Fruit fly (Drosophila melanogaster): Measurements from ENCODE around the gene CG4611.

Gene CG4611

dm6 chr3L:5136123-5136522, at the start of gene CG4611, which contains the start of gene CG10674:
CG4611 (plus strand) TSS chr3L:5136376.
CG10674 (minus strand) TSS chr3L:5136292.
- TF ChIP-seq psq (optimal IDR thresholded peaks at IDR 0.05), result no peak
- no peak for TF ChIP-seq Myc (optimal IDR thresholded peaks at IDR 0.05)
- no peak for TF ChIP-seq h (optimal IDR thresholded peaks at IDR 0.05)
- TF ChIP-seq Sin3A (optimal IDR thresholded peaks at IDR 0.05), result no peak
- no peak for TF ChIP-seq insv (optimal IDR thresholded peaks at IDR 0.05)
- TF ChIP-seq ttk (optimal IDR thresholded peaks at IDR 0.05), result no peak

DNA sequence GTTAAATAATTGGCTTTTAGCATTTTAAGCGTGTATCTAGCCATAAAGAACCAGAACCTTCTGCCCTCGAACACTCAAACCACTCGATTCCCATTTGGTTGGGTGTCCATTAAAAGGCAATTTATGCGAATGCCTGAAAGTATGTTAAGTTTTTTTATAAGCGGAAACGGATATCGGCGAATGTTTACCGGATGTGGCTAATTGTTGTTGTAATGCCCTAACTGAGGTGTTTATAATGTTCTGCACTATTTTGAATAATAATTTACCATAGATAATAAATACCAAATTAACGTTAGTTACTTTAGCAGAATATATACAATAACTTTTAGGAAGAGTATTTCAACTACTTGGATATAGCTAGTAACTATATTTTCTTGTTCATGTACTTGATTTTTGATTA, 39.5 kb upstream of the CG4611 start:
- TF ChIP-seq Myc (optimal IDR thresholded peaks at IDR 0.05), result no peak
- no peak for TF ChIP-seq ttk (optimal IDR thresholded peaks at IDR 0.05)
- TF ChIP-seq h (optimal IDR thresholded peaks at IDR 0.05), result no peak
- no peak for TF ChIP-seq insv (optimal IDR thresholded peaks at IDR 0.05)
- TF ChIP-seq psq (optimal IDR thresholded peaks at IDR 0.05), result no peak
- TF ChIP-seq Sin3A (optimal IDR thresholded peaks at IDR 0.05), result no peak

- TF ChIP-seq Myc (optimal IDR thresholded peaks at IDR 0.05), result no peak
Observed at dm6 chr3L:5102050-5102449, 34.1 kb upstream of the CG4611 start.

- TF ChIP-seq Sin3A (optimal IDR thresholded peaks at IDR 0.05), result no peak
- no peak for TF ChIP-seq Myc (optimal IDR thresholded peaks at IDR 0.05)
- no peak for TF ChIP-seq psq (optimal IDR thresholded peaks at IDR 0.05)
- no peak for TF ChIP-seq h (optimal IDR thresholded peaks at IDR 0.05)
- no peak for TF ChIP-seq ttk (optimal IDR thresholded peaks at IDR 0.05)
- TF ChIP-seq insv (optimal IDR thresholded peaks at IDR 0.05), result no peak
Observed at dm6 chr3L:5125202-5125601, 11.0 kb upstream of the CG4611 start.

DNA sequence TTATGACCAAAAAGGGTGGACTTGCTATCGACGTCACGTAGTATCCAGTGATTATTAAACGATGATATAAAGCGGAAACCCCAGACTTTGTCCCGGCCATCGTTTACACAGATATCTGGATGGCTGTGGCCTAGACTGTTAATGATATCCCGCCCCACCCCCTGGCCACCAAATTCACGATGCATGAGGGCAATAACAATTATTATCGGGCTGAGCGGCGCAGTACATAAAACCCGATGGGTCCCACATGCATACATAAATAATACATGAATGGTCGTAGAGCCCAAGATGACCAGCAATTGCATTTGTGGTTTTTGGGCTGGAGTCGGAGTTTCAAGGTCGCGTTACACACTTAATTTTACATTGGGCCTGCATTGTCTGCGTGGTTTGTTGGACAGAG, 8.6 kb upstream of the CG4611 start:
- TF ChIP-seq h (optimal IDR thresholded peaks at IDR 0.05), result no peak
- no peak for TF ChIP-seq Sin3A (optimal IDR thresholded peaks at IDR 0.05)
- no peak for TF ChIP-seq psq (optimal IDR thresholded peaks at IDR 0.05)
- no peak for TF ChIP-seq ttk (optimal IDR thresholded peaks at IDR 0.05)
- no peak for TF ChIP-seq insv (optimal IDR thresholded peaks at IDR 0.05)
- TF ChIP-seq Myc (optimal IDR thresholded peaks at IDR 0.05), result no peak

DNA sequence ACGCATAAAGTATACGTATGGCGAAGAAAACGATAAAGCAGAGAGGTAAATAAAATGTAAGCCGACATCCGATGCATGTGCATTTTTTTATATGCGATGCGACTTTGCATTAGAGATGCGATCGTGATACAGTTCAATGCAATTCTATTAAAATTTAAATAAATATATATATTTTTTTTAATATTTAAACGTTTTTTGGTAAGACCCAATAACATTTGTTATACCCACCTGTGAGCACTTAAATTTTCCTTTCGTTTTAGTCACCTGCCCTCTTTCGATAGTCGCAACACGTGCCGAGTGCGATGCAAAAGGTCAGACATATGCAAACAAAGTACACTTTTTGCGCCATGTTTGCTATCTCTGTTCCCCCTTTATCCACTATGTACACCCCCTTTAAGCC, 8.0 kb upstream of the CG4611 start:
- TF ChIP-seq Myc (optimal IDR thresholded peaks at IDR 0.05) (no peak), psq (optimal IDR thresholded peaks at IDR 0.05) (no peak), Sin3A (optimal IDR thresholded peaks at IDR 0.05) (no peak), ttk (optimal IDR thresholded peaks at IDR 0.05) (no peak), insv (optimal IDR thresholded peaks at IDR 0.05) (no peak), h (optimal IDR thresholded peaks at IDR 0.05) (no peak)

DNA sequence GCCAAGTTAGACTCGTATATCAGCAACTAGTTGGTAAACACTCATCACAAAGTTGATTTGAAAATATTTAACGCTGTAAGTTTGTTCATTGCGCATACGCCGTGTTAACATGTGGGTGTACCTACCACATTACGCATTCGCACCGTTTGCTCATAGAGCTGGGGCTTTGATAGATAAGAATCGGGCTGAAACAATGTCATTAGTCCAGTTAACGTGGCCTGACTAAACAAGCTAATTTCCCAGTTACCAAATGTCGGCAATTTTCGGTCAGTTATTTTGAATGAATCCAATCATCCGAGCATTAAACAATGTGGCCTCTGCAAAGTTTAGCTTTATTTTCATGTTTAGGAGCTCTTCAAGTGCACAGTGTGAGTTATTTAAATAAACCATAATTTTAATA, 7.0 kb upstream of the CG4611 start, which contains the start of gene CG4597:
TSS of gene CG4597 (plus strand) at position 301 of the 400 bp plus-strand sequence.
- TF ChIP-seq psq (optimal IDR thresholded peaks at IDR 0.05) (no peak), ttk (optimal IDR thresholded peaks at IDR 0.05) (no peak)

- TF ChIP-seq Sin3A (optimal IDR thresholded peaks at IDR 0.05) (no peak), ttk (optimal IDR thresholded peaks at IDR 0.05) (no peak), Myc (optimal IDR thresholded peaks at IDR 0.05) (no peak), insv (optimal IDR thresholded peaks at IDR 0.05) (no peak), psq (optimal IDR thresholded peaks at IDR 0.05) (no peak), h (optimal IDR thresholded peaks at IDR 0.05) (no peak)
Observed at dm6 chr3L:5130508-5130907, 5.7 kb upstream of the CG4611 start.

- no peak for TF ChIP-seq insv (optimal IDR thresholded peaks at IDR 0.05)
- no peak for TF ChIP-seq psq (optimal IDR thresholded peaks at IDR 0.05)
- TF ChIP-seq Sin3A (optimal IDR thresholded peaks at IDR 0.05), result no peak
- TF ChIP-seq ttk (optimal IDR thresholded peaks at IDR 0.05), result no peak
- TF ChIP-seq Myc (optimal IDR thresholded peaks at IDR 0.05), result no peak
- TF ChIP-seq h (optimal IDR thresholded peaks at IDR 0.05), result no peak
Observed at dm6 chr3L:5131245-5131644, 4.9 kb upstream of the CG4611 start, which contains the start of gene CG15212. CG15212 (plus strand) TSS chr3L:5131545.

- no peak for TF ChIP-seq ttk (optimal IDR thresholded peaks at IDR 0.05)
- no peak for TF ChIP-seq Myc (optimal IDR thresholded peaks at IDR 0.05)
- no peak for TF ChIP-seq insv (optimal IDR thresholded peaks at IDR 0.05)
- no peak for TF ChIP-seq h (optimal IDR thresholded peaks at IDR 0.05)
Observed at dm6 chr3L:5132966-5133365, 3.2 kb upstream of the CG4611 start, which contains the start of gene CG15213. CG15213 (minus strand) TSS chr3L:5133220.

DNA sequence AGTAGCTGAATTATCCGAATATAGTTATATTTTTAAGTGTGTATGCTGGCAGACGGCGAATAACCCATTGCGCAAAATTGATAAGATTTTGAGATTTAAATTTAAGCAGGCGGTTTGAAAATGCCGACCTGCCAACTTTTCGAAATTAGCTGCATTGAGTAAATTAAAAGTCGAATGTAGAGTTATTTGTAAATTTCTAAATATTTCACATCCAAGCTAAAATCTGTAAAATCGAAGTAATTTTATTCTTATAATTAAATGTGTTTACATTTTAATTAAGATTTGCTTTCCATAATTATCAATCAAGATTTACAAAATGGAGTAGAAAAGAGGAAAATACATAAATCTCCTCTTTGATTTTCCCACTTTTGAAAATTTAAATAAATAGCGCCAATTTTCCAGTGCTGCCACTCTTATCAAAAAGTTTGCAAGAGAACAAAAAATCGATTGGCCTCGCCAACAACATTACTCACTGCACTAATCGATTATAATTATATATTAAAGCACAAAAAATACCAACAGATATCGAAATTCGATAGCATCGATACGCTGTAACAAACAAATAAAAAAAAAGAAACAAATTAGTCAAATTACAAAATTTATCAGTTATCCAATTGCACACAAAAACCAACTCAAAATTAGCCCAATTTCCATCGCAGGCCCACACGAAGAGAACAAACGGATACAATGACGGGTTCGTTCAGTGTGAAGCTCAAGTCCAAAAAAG, 2.3 kb upstream of the CG4611 start, which contains the start of gene Yod1:
TSS of gene Yod1 (plus strand) at position 168 of the 727 bp plus-strand sequence.
- TF ChIP-seq h (optimal IDR thresholded peaks at IDR 0.05) (no peak), insv (optimal IDR thresholded peaks at IDR 0.05) (no peak), Myc (optimal IDR thresholded peaks at IDR 0.05) (no peak), Sin3A (optimal IDR thresholded peaks at IDR 0.05) (no peak), ttk (optimal IDR thresholded peaks at IDR 0.05) (no peak), psq (optimal IDR thresholded peaks at IDR 0.05) (no peak)

DNA sequence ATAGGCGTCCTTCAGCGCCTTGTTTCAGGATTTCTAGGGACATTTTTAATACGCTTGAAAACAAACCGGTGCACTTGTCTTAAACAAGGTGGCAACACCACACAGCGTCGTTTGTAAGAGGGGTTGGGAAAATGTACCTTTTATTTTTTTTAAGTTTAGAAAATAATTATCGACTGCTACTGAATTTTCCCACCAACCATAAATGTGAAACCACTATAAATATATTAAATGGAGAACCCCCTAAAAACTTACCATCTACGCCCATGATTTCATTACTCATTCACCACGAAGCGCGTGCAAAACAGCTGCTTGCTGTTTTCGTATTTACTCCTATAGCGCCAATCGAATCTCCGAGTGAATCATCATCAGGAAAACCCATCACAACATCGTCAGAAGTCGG, 3.1 kb downstream of the CG4611 start, which contains the start of the genes Tcs5 and CHMP2B:
TSS of gene Tcs5 (minus strand) at position 84 of the 400 bp plus-strand sequence.
TSS of gene CHMP2B (plus strand) at position 308 of the 400 bp plus-strand sequence.
- no peak for TF ChIP-seq Sin3A (optimal IDR thresholded peaks at IDR 0.05)
- TF ChIP-seq ttk (optimal IDR thresholded peaks at IDR 0.05), result no peak
- no peak for TF ChIP-seq psq (optimal IDR thresholded peaks at IDR 0.05)
- no peak for TF ChIP-seq insv (optimal IDR thresholded peaks at IDR 0.05)
- TF ChIP-seq Myc (optimal IDR thresholded peaks at IDR 0.05), result no peak
- no peak for TF ChIP-seq h (optimal IDR thresholded peaks at IDR 0.05)

All from Kc167 (cell line).